Worm (Caenorhabditis elegans): Measurements from ENCODE around the gene Y62H9A.11.
A peak's percentile ranks its signal among the peaks of the same experiment; 100 is the strongest.

Gene Y62H9A.11

ce11 chrX:11948184-11948894, 41.2 kb upstream of the Y62H9A.11 start, which contains the start of gene lsd-1 (continued):
- no peak for TF ChIP-seq fkh-8 (tag; optimal IDR thresholded peaks at IDR 0.05)
- TF ChIP-seq unc-62 (GFP tag; optimal IDR thresholded peaks at IDR 0.05) = no peak
- no peak for TF ChIP-seq sox-4 (tag; optimal IDR thresholded peaks at IDR 0.05)
- peak; percentile 45 for TF ChIP-seq nhr-47 (tag; optimal IDR thresholded peaks at IDR 0.05)
- TF ChIP-seq unc-130 (tag; optimal IDR thresholded peaks at IDR 0.05) = no peak
- TF ChIP-seq hlh-17 (GFP tag; optimal IDR thresholded peaks at IDR 0.05; ENCODE audit: borderline replicate concordance) = no peak
- peak; percentile 21 for TF ChIP-seq tbx-2 (tag; optimal IDR thresholded peaks at IDR 0.05)
- no peak for TF ChIP-seq pqm-1 (tag; optimal IDR thresholded peaks at IDR 0.05)
- no peak for TF ChIP-seq ceh-88 (GFP tag; IDR thresholded peaks at IDR 0.05)
- TF ChIP-seq snu-23 (GFP tag; optimal IDR thresholded peaks at IDR 0.05) = no peak
- no peak for TF ChIP-seq nhr-76 (tag; optimal IDR thresholded peaks at IDR 0.05)
- TF ChIP-seq lin-39 (tag; optimal IDR thresholded peaks at IDR 0.05) = no peak
- TF ChIP-seq egl-27 (tag; optimal IDR thresholded peaks at IDR 0.05) = no peak
- TF ChIP-seq lin-13 (GFP tag; optimal IDR thresholded peaks at IDR 0.05) = no peak
- no peak for TF ChIP-seq mep-1 (tag; optimal IDR thresholded peaks at IDR 0.05)
- TF ChIP-seq efl-1 (optimal IDR thresholded peaks at IDR 0.05) = peak; percentile 22 to 23
- peak in 1 of 2 experiments; percentile 4 for TF ChIP-seq efl-1 (GFP tag; optimal IDR thresholded peaks at IDR 0.05 in 1 of 2)
- TF ChIP-seq pax-3 (tag; optimal IDR thresholded peaks at IDR 0.05) = no peak
- no peak for TF ChIP-seq hpl-2 (GFP tag; optimal IDR thresholded peaks at IDR 0.05)
- peak; percentile 68 for TF ChIP-seq nhr-85 (tag)
- no peak for TF ChIP-seq nhr-19 (GFP tag; conservative IDR thresholded peaks at IDR 0.05)
- no peak for TF ChIP-seq snpc-4 (tag; optimal IDR thresholded peaks at IDR 0.05)
- no peak for TF ChIP-seq unc-86 (tag; optimal IDR thresholded peaks at IDR 0.05)
- no peak for TF ChIP-seq mef-2 (tag; optimal IDR thresholded peaks at IDR 0.05)
- TF ChIP-seq ceh-8 (GFP tag; optimal IDR thresholded peaks at IDR 0.05) = no peak
- TF ChIP-seq vab-15 (tag; optimal IDR thresholded peaks at IDR 0.05) = no peak
- TF ChIP-seq ets-5 (GFP tag; IDR thresholded peaks at IDR 0.05) = no peak
- no peak for TF ChIP-seq nhr-11 (tag; optimal IDR thresholded peaks at IDR 0.05)
- no peak for TF ChIP-seq zip-4 (GFP tag; optimal IDR thresholded peaks at IDR 0.05)
- TF ChIP-seq ceh-82 (tag; optimal IDR thresholded peaks at IDR 0.05) = peak in 1 of 3 experiments; percentile 5
- TF ChIP-seq ceh-63 (GFP tag; optimal IDR thresholded peaks at IDR 0.05) = no peak
- TF ChIP-seq jun-1 (tag; optimal IDR thresholded peaks at IDR 0.05) = no peak
- TF ChIP-seq nhr-77 (tag; optimal IDR thresholded peaks at IDR 0.05) = no peak
- no peak for TF ChIP-seq ces-1 (GFP tag; optimal IDR thresholded peaks at IDR 0.05)
- no peak for TF ChIP-seq C34B4.2 (tag; optimal IDR thresholded peaks at IDR 0.05)
- TF ChIP-seq skn-1 (tag; optimal IDR thresholded peaks at IDR 0.05) = no peak
- no peak for TF ChIP-seq mab-9 (GFP tag; IDR thresholded peaks at IDR 0.05)
- no peak for TF ChIP-seq hlh-4 (tag; optimal IDR thresholded peaks at IDR 0.05)
- no peak for TF ChIP-seq nhr-237 (tag; optimal IDR thresholded peaks at IDR 0.05)
- TF ChIP-seq nhr-90 (tag; optimal IDR thresholded peaks at IDR 0.05; ENCODE audit: poor library complexity) = peak; percentile 8
- TF ChIP-seq egl-13 (tag; optimal IDR thresholded peaks at IDR 0.05) = peak; percentile 9
- TF ChIP-seq unc-30 (tag; optimal IDR thresholded peaks at IDR 0.05) = no peak
- TF ChIP-seq blmp-1 (tag; optimal IDR thresholded peaks at IDR 0.05) = no peak
- no peak for TF ChIP-seq irx-1 (tag; optimal IDR thresholded peaks at IDR 0.05)
- no peak for TF ChIP-seq nhr-71 (tag; optimal IDR thresholded peaks at IDR 0.05)
- no peak for TF ChIP-seq fos-1 (tag; optimal IDR thresholded peaks at IDR 0.05)
- no peak for TF ChIP-seq lin-14 (GFP tag; optimal IDR thresholded peaks at IDR 0.05)
- TF ChIP-seq elt-2 (tag; optimal IDR thresholded peaks at IDR 0.05) = no peak
- no peak for TF ChIP-seq mdl-1 (tag; optimal IDR thresholded peaks at IDR 0.05)
- TF ChIP-seq rnt-1 (tag; optimal IDR thresholded peaks at IDR 0.05) = peak; percentile 60
- TF ChIP-seq ztf-11 (tag; optimal IDR thresholded peaks at IDR 0.05) = no peak
- TF ChIP-seq efl-3 (GFP tag; optimal IDR thresholded peaks at IDR 0.05) = no peak
- TF ChIP-seq lin-15B (tag; optimal IDR thresholded peaks at IDR 0.05) = no peak

All from whole organism, L1 larva.